Worm (Caenorhabditis elegans) whole organism, L4 larva: Measurements from ENCODE around the gene C09B8.3.

Experiments
- pha-4 ChIP-seq, 2 experiments: fragments of 150-350 bp in 1 of 2; fragments of 200-800 bp in 1 of 2; sonication (Bioruptor generic) in 1 of 2; IDR thresholded peaks in 1 of 2; optimal IDR thresholded peaks in 1 of 2; 2 replicates each; pipeline versions ENCODE4 v1.3.6 to Lab custom; 2014 to 2022; ENCODE audit warnings: missing genetic modification characterization in 2 of 2, missing genetic modification reagents in 2 of 2, missing biosample characterization in 1 of 2, missing compliant biosample characterization in 1 of 2
- tag-97 ChIP-seq: fragments of 200-800 bp; sonication (Bioruptor generic); IDR thresholded peaks from 2 replicates; pipeline ENCODE4 v1.3.6; 2022; ENCODE audit warnings: missing genetic modification characterization, missing compliant biosample characterization

ce11 chrX:5977754-5978153, 32.7 kb downstream of the C09B8.3 start, which contains the start of gene kin-2:
- TF ChIP-seq tag-97 (GFP tag; lab: Robert Waterston, UW) (no peak), pha-4 (GFP tag; IDR thresholded peaks at IDR 0.05; lab: Robert Waterston, UW) (no peak), pha-4 (tag; optimal IDR thresholded peaks at IDR 0.05; lab: Kevin White, UChicago) (no peak)
